Fruit fly (Drosophila melanogaster): ENCODE data around the gene RpL35.
A peak's percentile ranks its signal among the peaks of the same experiment; 100 is the strongest.

RpL35 gene

DNA sequence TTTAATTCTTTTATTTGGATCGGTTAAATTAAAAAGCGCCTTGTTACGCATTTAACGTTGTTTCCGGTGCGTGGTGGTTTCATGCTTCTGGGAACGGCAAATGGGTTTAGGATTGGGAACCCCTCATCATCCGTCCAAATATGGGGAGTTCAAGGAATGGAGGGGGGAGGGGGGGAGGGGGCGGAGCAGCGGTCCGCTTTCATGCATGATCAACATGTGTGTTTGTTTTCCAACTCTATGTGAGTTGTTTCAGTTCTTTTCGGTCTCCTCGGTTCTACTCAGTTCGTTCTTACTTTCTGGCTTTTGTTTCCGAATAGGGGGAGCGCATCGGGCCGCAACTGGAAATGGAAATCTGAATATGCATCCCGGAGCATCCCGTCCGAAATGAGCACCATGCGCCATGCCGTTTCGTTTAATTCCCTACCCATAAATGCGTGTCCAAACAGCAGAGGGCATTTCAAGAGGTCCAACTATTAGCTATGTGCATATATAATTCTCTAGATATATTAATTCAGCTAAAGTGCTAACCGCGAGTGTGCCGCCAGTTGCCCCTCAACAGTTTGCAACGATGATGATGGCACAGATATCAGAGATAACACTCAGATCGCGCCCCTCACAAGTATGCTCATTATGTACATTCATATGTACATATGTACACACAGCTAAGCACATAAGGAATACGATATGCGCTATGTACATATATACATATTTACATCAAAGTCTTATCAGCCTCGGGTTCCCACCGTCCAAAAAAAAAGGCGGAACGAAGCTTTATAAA, 5.4 kb downstream of the RpL35 start (continued):
- TF ChIP-seq CG4318 (GFP tag; optimal IDR thresholded peaks at IDR 0.05) (no peak), CG8119 (GFP tag; IDR thresholded peaks at IDR 0.05) (no peak), CG32006 (GFP tag; optimal IDR thresholded peaks at IDR 0.05) (no peak), CG16779 (tag; optimal IDR thresholded peaks at IDR 0.05) (no peak), Hr4 (GFP tag; optimal IDR thresholded peaks at IDR 0.05) (no peak), vri (GFP tag; optimal IDR thresholded peaks at IDR 0.05) (peak; percentile 53), CG11294 (GFP tag; IDR thresholded peaks at IDR 0.05) (no peak), CG8319 (GFP tag; optimal IDR thresholded peaks at IDR 0.05) (no peak), achi (GFP tag; optimal IDR thresholded peaks at IDR 0.05) (no peak), Eip93F (GFP tag; optimal IDR thresholded peaks at IDR 0.05) (no peak), CG3919 (GFP tag; optimal IDR thresholded peaks at IDR 0.05) (peak; percentile 5), Hr39 (GFP tag; optimal IDR thresholded peaks at IDR 0.05) (no peak), dac (GFP tag; optimal IDR thresholded peaks at IDR 0.05) (no peak), Gug (GFP tag; IDR thresholded peaks at IDR 0.05) (no peak), lz (GFP tag; optimal IDR thresholded peaks at IDR 0.05) (peak; percentile 13), Blimp-1 (GFP tag; optimal IDR thresholded peaks at IDR 0.05) (peak; percentile 19), cyc (GFP tag; optimal IDR thresholded peaks at IDR 0.05) (peak; percentile 14), CG6163 (GFP tag; IDR thresholded peaks at IDR 0.05) (peak; percentile 15; the same call in 1 of the 3 replicates), Ets21C (GFP tag; optimal IDR thresholded peaks at IDR 0.05) (no peak), Sox14 (GFP tag; optimal IDR thresholded peaks at IDR 0.05) (peak; percentile 8), fkh (GFP tag; optimal IDR thresholded peaks at IDR 0.05) (peak; percentile 98), CG10631 (GFP tag; optimal IDR thresholded peaks at IDR 0.05) (no peak), CG11902 (GFP tag; optimal IDR thresholded peaks at IDR 0.05) (no peak), Ets96B (tag; optimal IDR thresholded peaks at IDR 0.05) (peak; percentile 1), CG9139 (GFP tag; optimal IDR thresholded peaks at IDR 0.05) (no peak), esn (GFP tag; optimal IDR thresholded peaks at IDR 0.05) (peak; percentile 45), CG6792 (GFP tag; optimal IDR thresholded peaks at IDR 0.05) (peak; percentile 12), spab (GFP tag; optimal IDR thresholded peaks at IDR 0.05) (no peak), CG15336 (GFP tag; IDR thresholded peaks at IDR 0.05) (0 out of 2 replicates have a peak, but pooled peaks have one; percentile 12), ss (GFP tag; optimal IDR thresholded peaks at IDR 0.05) (peak; percentile 13 to 41), CG6808 (GFP tag; optimal IDR thresholded peaks at IDR 0.05) (peak; percentile 4)

dm6 chrX:5678178-5678470, 5.9 kb downstream of the RpL35 start:
- TF ChIP-seq fkh (GFP tag; optimal IDR thresholded peaks at IDR 0.05) (peak; percentile 68), CG1621 (tag; optimal IDR thresholded peaks at IDR 0.05) (no peak)

DNA sequence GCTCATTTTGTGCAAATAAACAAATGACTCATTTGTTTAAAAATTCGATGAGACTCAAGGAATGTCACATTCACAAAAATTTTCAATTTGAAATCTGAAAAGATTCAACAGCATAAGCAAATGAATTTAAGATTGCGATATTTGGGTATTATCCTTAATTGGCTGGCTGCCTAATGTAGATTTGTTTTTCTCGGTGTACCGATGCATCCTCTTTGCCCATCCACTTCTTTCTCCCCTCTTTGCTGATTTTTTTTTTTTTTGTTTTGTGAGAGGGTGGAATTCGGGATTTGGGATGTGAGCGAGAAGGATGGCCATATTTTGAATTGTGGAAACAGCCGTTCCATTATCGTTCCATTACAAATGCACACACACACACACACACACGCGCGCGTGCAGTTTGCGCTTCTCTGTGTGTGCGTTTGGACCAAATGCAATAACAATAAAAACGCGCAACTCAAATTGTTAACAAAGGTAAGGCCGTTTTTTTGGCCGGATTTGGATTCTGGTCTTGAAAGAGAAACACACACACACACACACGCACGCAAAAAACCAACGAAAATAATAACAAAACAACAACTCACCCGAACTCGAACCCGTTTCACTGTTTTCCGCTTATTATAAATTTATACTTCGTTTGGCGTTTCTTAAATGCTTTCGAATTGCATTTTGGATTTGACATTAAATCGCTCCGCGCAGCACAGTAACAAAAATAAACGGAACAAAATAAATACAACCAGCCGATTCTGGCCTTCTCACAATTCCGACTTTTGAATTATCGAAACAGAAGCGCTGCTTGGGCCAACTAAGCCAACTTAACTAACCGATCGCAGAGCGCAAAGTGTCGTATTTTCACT, 7.1 kb downstream of the RpL35 start:
- TF ChIP-seq fd59A (GFP tag; optimal IDR thresholded peaks at IDR 0.05) (peak; percentile 26), CG31627 (GFP tag; optimal IDR thresholded peaks at IDR 0.05) (peak; percentile 84), Sox102F (GFP tag; optimal IDR thresholded peaks at IDR 0.05) (peak; percentile 80), Ets96B (tag; optimal IDR thresholded peaks at IDR 0.05) (peak; percentile 49), salr (GFP tag; optimal IDR thresholded peaks at IDR 0.05) (peak in 1 of 2 experiments; percentile 15), CG6854 (GFP tag; optimal IDR thresholded peaks at IDR 0.05) (peak; percentile 59), topi (GFP tag; optimal IDR thresholded peaks at IDR 0.05) (peak; percentile 84), Blimp-1 (GFP tag; optimal IDR thresholded peaks at IDR 0.05) (peak; percentile 23), CG15336 (GFP tag; IDR thresholded peaks at IDR 0.05) (peak; percentile 31; the same call in 1 of the 2 replicates), Eip75B (GFP tag; optimal IDR thresholded peaks at IDR 0.05) (no peak), Hr39 (GFP tag; optimal IDR thresholded peaks at IDR 0.05) (peak; percentile 86), esn (GFP tag; optimal IDR thresholded peaks at IDR 0.05) (peak; percentile 85), acj6 (GFP tag; optimal IDR thresholded peaks at IDR 0.05) (peak; percentile 70), cyc (GFP tag; optimal IDR thresholded peaks at IDR 0.05) (peak; percentile 84), CG11294 (GFP tag; IDR thresholded peaks at IDR 0.05) (0 out of 2 replicates have a peak, but pooled peaks have one; percentile 22), CG16779 (tag; optimal IDR thresholded peaks at IDR 0.05) (no peak), fkh (GFP tag; optimal IDR thresholded peaks at IDR 0.05) (no peak), Hr4 (GFP tag; optimal IDR thresholded peaks at IDR 0.05) (no peak), Lpt (GFP tag; optimal IDR thresholded peaks at IDR 0.05) (no peak), svp (GFP tag) (no peak), achi (GFP tag; optimal IDR thresholded peaks at IDR 0.05) (no peak), CG8319 (GFP tag; optimal IDR thresholded peaks at IDR 0.05) (peak; percentile 56), CG9139 (GFP tag; optimal IDR thresholded peaks at IDR 0.05) (peak; percentile 44), Eip93F (GFP tag; optimal IDR thresholded peaks at IDR 0.05) (no peak), CG3032 (tag; optimal IDR thresholded peaks at IDR 0.05) (peak; percentile 52), Gug (GFP tag; IDR thresholded peaks at IDR 0.05) (no peak), Sox14 (GFP tag; optimal IDR thresholded peaks at IDR 0.05) (peak; percentile 73), Ets21C (GFP tag; optimal IDR thresholded peaks at IDR 0.05) (peak; percentile 76)

Data from whole organism, prepupa.